Fruit fly (Drosophila melanogaster): Measurements from ENCODE around the gene CG32988.

CG32988 gene

DNA sequence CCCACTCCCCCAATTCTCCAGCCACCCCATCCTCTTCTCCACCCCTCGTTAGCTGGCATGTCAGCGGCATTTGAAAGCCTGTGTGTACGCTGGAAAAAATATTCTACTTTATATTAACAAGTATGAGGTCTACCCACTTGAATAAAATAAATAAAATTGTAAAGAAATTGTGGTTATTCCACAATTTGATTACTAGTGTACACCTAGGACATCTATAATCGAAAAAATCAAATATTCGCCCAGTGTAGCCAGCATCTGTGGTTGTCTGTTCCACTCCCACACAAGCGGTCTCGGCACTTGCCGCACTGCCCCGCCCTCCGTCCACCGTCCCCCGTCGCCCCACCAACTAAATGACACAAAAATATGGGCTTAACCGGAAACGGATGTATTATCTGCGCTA is 3.9 kb upstream of the CG32988 start (continued):
- TF ChIP-seq ham (GFP tag; IDR thresholded peaks at IDR 0.05), result no peak
- no peak for TF ChIP-seq Scr (GFP tag; IDR thresholded peaks at IDR 0.05; ENCODE audit: partially characterized antibody)
- no peak for TF ChIP-seq CG16863 (GFP tag; optimal IDR thresholded peaks at IDR 0.05)
- TF ChIP-seq CG7372 (GFP tag; IDR thresholded peaks at IDR 0.05), result peak; percentile 51; the same call in 1 of the 2 replicates
- TF ChIP-seq gem (tag; optimal IDR thresholded peaks at IDR 0.05), result peak; percentile 74
- TF ChIP-seq mam (GFP tag; optimal IDR thresholded peaks at IDR 0.05), result peak; percentile 15
- peak; percentile 30 for TF ChIP-seq CG18619 (GFP tag; optimal IDR thresholded peaks at IDR 0.05)
- TF ChIP-seq CrebB (tag; optimal IDR thresholded peaks at IDR 0.05), result peak; percentile 9
- TF ChIP-seq CHES-1-like (GFP tag; optimal IDR thresholded peaks at IDR 0.05), result no peak
- TF ChIP-seq CG5245 (GFP tag; optimal IDR thresholded peaks at IDR 0.05), result peak; percentile 78
- no peak for TF ChIP-seq CG7745 (tag; optimal IDR thresholded peaks at IDR 0.05)
- TF ChIP-seq phol (tag; optimal IDR thresholded peaks at IDR 0.05), result peak; percentile 84
- peak; percentile 18 for TF ChIP-seq CG13624 (GFP tag; optimal IDR thresholded peaks at IDR 0.05)
- TF ChIP-seq HHEX (GFP tag; optimal IDR thresholded peaks at IDR 0.05), result peak; percentile 70
- peak; percentile 75 for TF ChIP-seq CG17829 (tag; optimal IDR thresholded peaks at IDR 0.05)
- TF ChIP-seq Optix (GFP tag; IDR thresholded peaks at IDR 0.05), result peak; percentile 30; the same call in 2 of the 3 replicates
- peak in 1 of 2 experiments; percentile 53 for TF ChIP-seq Pdp1 (GFP tag; optimal IDR thresholded peaks at IDR 0.05)
- peak; percentile 39; the same call in 1 of the 2 replicates for TF ChIP-seq E2f2 (GFP tag; IDR thresholded peaks at IDR 0.05)
- TF ChIP-seq CG11504 (tag; optimal IDR thresholded peaks at IDR 0.05), result peak; percentile 79
- peak; percentile 78 for TF ChIP-seq CG32772 (GFP tag; IDR thresholded peaks at IDR 0.05)
- no peak for TF ChIP-seq sd (tag; optimal IDR thresholded peaks at IDR 0.05)
- TF ChIP-seq CG11560 (tag; IDR thresholded peaks at IDR 0.05), result peak; percentile 69
- TF ChIP-seq CG7839 (tag; optimal IDR thresholded peaks at IDR 0.05), result peak; percentile 71
- no peak for TF ChIP-seq gfzf (GFP tag; optimal IDR thresholded peaks at IDR 0.05)
- no peak for TF ChIP-seq Hmx (GFP tag; optimal IDR thresholded peaks at IDR 0.05)
- peak; percentile 60; the same call in 1 of the 2 replicates for TF ChIP-seq CG32532 (GFP tag; IDR thresholded peaks at IDR 0.05)
- TF ChIP-seq CG14860 (GFP tag; IDR thresholded peaks at IDR 0.05; ENCODE audit: partially characterized antibody), result no peak
- TF ChIP-seq Dp (GFP tag; optimal IDR thresholded peaks at IDR 0.05), result no peak
- peak; percentile 77 for TF ChIP-seq CG18599 (GFP tag; optimal IDR thresholded peaks at IDR 0.05)
- peak; percentile 58 for TF ChIP-seq ro (GFP tag; IDR thresholded peaks at IDR 0.05)
- no peak for TF ChIP-seq Myb (GFP tag; optimal IDR thresholded peaks at IDR 0.05)
- no peak for TF ChIP-seq bowl (GFP tag; IDR thresholded peaks at IDR 0.05)
- peak; percentile 26 for TF ChIP-seq HLHmδ (GFP tag; optimal IDR thresholded peaks at IDR 0.05)
- TF ChIP-seq CG9437 (GFP tag; optimal IDR thresholded peaks at IDR 0.05), result peak; percentile 20
- peak; percentile 2 for TF ChIP-seq CTCF (GFP tag; optimal IDR thresholded peaks at IDR 0.05)
- TF ChIP-seq disco-r (GFP tag; optimal IDR thresholded peaks at IDR 0.05), result no peak
- TF ChIP-seq Camta (GFP tag; optimal IDR thresholded peaks at IDR 0.05), result no peak
- TF ChIP-seq CG2199 (GFP tag; IDR thresholded peaks at IDR 0.05), result 0 out of 3 replicates have a peak, but pooled peaks have one; percentile 48
- TF ChIP-seq CG7928 (GFP tag; optimal IDR thresholded peaks at IDR 0.05), result no peak
- peak in 1 of 3 experiments; percentile 40 for TF ChIP-seq Stat92E (GFP tag; optimal IDR thresholded peaks at IDR 0.05)
- peak; percentile 53 for TF ChIP-seq BtbVII (GFP tag; optimal IDR thresholded peaks at IDR 0.05)
- peak; percentile 54 for TF ChIP-seq CG6813 (GFP tag; optimal IDR thresholded peaks at IDR 0.05)
- peak; percentile 46; the same call in 1 of the 2 replicates for TF ChIP-seq Taf1 (GFP tag; IDR thresholded peaks at IDR 0.05)
- no peak for TF ChIP-seq Opbp (GFP tag; IDR thresholded peaks at IDR 0.05; ENCODE audit: partially characterized antibody)
- peak; percentile 65 for TF ChIP-seq CG12391 (tag; optimal IDR thresholded peaks at IDR 0.05)
- TF ChIP-seq dimm (GFP tag; IDR thresholded peaks at IDR 0.05), result no peak
- TF ChIP-seq Rfx (GFP tag; IDR thresholded peaks at IDR 0.05), result peak; percentile 57; the same call in 1 of the 2 replicates
- TF ChIP-seq CG11398 (GFP tag; optimal IDR thresholded peaks at IDR 0.05), result no peak
- peak; percentile 89 for TF ChIP-seq CG10979 (tag; optimal IDR thresholded peaks at IDR 0.05)
- peak; percentile 63 for TF ChIP-seq CG30403 (GFP tag; optimal IDR thresholded peaks at IDR 0.05)
